Fruit fly (Drosophila melanogaster) whole organism, prepupa: Measurements from ENCODE around the gene CG42494.

Source experiments
- CG10669 ChIP-seq: fragments of 200-800 bp; sonication (Bioruptor generic); optimal IDR thresholded peaks from 3 replicates; lab custom pipeline; 2018; ENCODE audit warnings: missing biosample characterization, mild to moderate bottlenecking, missing genetic modification characterization, moderate library complexity
- CG6163 ChIP-seq: fragments of 200-800 bp; sonication (Bioruptor generic); IDR thresholded peaks from 3 replicates; pipeline ENCODE4 v1.3.6; 2022; ENCODE audit warnings: missing biosample characterization, missing genetic modification characterization
- CG6276 ChIP-seq: fragments of 200-800 bp; sonication (Bioruptor generic); optimal IDR thresholded peaks from 2 replicates; lab custom pipeline; 2017; ENCODE audit warnings: missing biosample characterization, mild to moderate bottlenecking, missing genetic modification characterization
- CG8119 ChIP-seq: fragments of 200-800 bp; sonication (Bioruptor generic); IDR thresholded peaks from 3 replicates; pipeline ENCODE4 v1.3.6; 2022; ENCODE audit warnings: missing biosample characterization, missing genetic modification characterization
- CG9139 ChIP-seq: fragments of 200-800 bp; sonication (Bioruptor generic); optimal IDR thresholded peaks from 3 replicates; lab custom pipeline; 2017; ENCODE audit warnings: missing biosample characterization, mild to moderate bottlenecking, missing genetic modification characterization
- Ets96B ChIP-seq: fragments of 200-800 bp; optimal IDR thresholded peaks from 2 replicates; lab custom pipeline; 2019; ENCODE audit warnings: missing biosample characterization, mild to moderate bottlenecking, missing genetic modification characterization, moderate library complexity
- Hr39 ChIP-seq: fragments of 200-800 bp; sonication (Bioruptor generic); optimal IDR thresholded peaks from 2 replicates; lab custom pipeline; 2016; ENCODE audit warnings: missing biosample characterization, missing genetic modification characterization
- Lpt ChIP-seq: fragments of 200-800 bp; sonication (Bioruptor generic); optimal IDR thresholded peaks from 3 replicates; lab custom pipeline; 2016; ENCODE audit warnings: missing biosample characterization, missing genetic modification characterization
- Sox102F ChIP-seq: fragments of 200-800 bp; sonication (Bioruptor generic); optimal IDR thresholded peaks from 2 replicates; lab custom pipeline; 2016; ENCODE audit warnings: missing biosample characterization, mild to moderate bottlenecking, missing genetic modification characterization

DNA sequence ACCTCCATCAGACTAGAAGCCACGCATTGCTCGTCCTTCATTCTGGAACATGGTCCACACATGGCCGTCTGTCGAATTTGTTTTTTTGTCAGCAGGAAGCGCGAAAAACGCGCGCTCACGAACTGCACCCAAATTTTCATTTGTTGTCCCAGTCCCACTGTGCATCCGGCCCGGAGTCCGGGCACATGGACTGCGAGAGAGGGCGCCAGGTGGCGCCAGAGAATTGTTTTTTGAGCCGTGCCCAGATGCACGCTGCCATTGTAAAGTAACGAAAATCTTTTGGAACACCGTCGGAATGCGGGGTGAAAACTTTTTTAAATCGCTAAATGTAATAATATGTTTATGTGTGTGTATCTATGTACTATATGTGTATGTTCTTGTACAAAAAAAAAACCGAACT, 26.6 kb upstream of the CG42494 start:
- TF ChIP-seq CG9139 (GFP tag; lab: Kevin White, UChicago): no peak
- no peak for TF ChIP-seq Sox102F (GFP tag; lab: Kevin White, UChicago)
- no peak for TF ChIP-seq Hr39 (GFP tag; lab: Kevin White, UChicago)
- TF ChIP-seq CG6276 (GFP tag; lab: Kevin White, UChicago): no peak
- no peak for TF ChIP-seq CG8119 (GFP tag; lab: Robert Waterston, UW)
- no peak for TF ChIP-seq CG6163 (GFP tag; lab: Robert Waterston, UW)
- TF ChIP-seq CG10669: no peak
- no peak for TF ChIP-seq Ets96B (tag; lab: Kevin White, UChicago)
- TF ChIP-seq Lpt (GFP tag; lab: Kevin White, UChicago): no peak
